Fruit fly (Drosophila melanogaster): ENCODE results near the gene CG34316.

The CG34316 gene

DNA sequence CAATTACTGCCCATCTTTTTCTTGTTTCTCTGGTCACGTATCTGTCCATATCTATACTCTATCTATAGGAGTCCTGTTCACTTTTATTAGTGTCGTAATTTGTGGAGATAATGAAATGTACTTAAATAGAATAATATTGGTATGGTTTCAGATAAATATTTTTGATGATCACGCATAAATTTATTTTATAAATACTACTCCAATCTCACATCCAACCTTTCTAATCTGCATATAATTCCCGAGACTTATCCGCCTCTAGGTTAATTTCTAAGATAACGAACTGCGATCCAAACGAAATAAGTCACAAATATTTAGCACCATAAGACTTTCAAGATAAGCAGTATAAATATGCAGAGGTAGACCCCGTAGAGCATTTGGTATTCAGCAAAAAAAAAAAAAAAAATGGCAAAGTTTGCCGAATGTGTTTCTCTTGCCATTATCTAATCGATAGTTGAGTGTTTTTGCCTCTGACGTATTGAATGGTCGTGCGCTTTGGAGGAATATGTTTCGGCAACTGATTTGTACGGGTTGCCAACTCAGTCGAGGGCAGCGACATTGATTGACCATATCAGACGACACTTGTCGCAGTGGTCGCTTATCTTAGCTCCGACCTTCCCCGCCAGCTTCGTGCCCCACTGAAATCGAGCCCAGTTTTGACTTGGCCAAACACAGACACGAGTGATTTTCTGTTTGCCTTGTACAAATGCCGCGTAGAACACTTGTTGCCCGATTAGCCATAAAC is 32.2 kb upstream of the CG34316 start (continued):
- peak; percentile 72 for TF ChIP-seq exex (tag; optimal IDR thresholded peaks at IDR 0.05)
- peak; percentile 65 for TF ChIP-seq CG34376 (GFP tag; optimal IDR thresholded peaks at IDR 0.05)
- no peak for TF ChIP-seq CG17186 (GFP tag; optimal IDR thresholded peaks at IDR 0.05)

DNA sequence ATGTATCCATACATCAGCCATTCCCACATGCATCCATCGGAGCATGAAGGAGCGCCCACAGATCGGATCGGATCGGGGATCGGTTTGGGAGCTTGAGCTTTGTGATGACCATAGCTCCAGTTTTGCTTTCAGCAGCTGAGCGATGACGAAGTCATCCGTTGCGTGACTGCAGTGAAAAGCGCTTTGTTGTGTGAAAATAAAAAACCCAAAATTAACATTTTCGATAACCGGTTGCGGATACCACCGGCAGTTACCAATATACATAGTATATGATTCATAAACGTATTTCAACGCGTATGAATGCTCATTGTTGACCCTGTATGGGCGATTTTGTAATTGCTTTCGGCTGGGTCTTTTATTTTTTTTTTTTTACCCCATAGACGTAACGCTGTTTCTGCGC is 25.2 kb upstream of the CG34316 start:
- TF ChIP-seq chinmo (GFP tag; IDR thresholded peaks at IDR 0.05; ENCODE audit: partially characterized antibody) (0 out of 4 replicates have a peak, but pooled peaks have one; percentile 35), Tbp (GFP tag; optimal IDR thresholded peaks at IDR 0.05) (no peak), Lpt (GFP tag; optimal IDR thresholded peaks at IDR 0.05) (no peak), CG5245 (GFP tag; optimal IDR thresholded peaks at IDR 0.05) (no peak), zen (tag; optimal IDR thresholded peaks at IDR 0.05) (no peak), odd (GFP tag; optimal IDR thresholded peaks at IDR 0.05) (no peak), vvl (GFP tag; IDR thresholded peaks at IDR 0.05) (peak; percentile 61; the same call in 1 of the 2 replicates), CG2199 (GFP tag; IDR thresholded peaks at IDR 0.05) (0 out of 3 replicates have a peak, but pooled peaks have one; percentile 35), Oaz (GFP tag; IDR thresholded peaks at IDR 0.05) (no peak), Hr78 (GFP tag; optimal IDR thresholded peaks at IDR 0.05) (no peak), nau (GFP tag; optimal IDR thresholded peaks at IDR 0.05) (no peak), Side (GFP tag; optimal IDR thresholded peaks at IDR 0.05) (no peak), CG14441 (GFP tag; IDR thresholded peaks at IDR 0.05) (no peak), Optix (GFP tag; IDR thresholded peaks at IDR 0.05) (no peak), HmgD (GFP tag; optimal IDR thresholded peaks at IDR 0.05) (no peak), HmgZ (tag; optimal IDR thresholded peaks at IDR 0.05) (no peak), HLHmδ (GFP tag; optimal IDR thresholded peaks at IDR 0.05) (no peak), ci (GFP tag; IDR thresholded peaks at IDR 0.05) (no peak), Dip3 (GFP tag; optimal IDR thresholded peaks at IDR 0.05) (no peak), chm (GFP tag; IDR thresholded peaks at IDR 0.05) (no peak), gcm2 (GFP tag; optimal IDR thresholded peaks at IDR 0.05) (no peak), CG13894 (tag; optimal IDR thresholded peaks at IDR 0.05) (peak; percentile 20), phol (tag; optimal IDR thresholded peaks at IDR 0.05) (no peak), Ssrp (tag; optimal IDR thresholded peaks at IDR 0.05) (no peak), CG33557 (GFP tag; optimal IDR thresholded peaks at IDR 0.05) (no peak), lab (GFP tag; optimal IDR thresholded peaks at IDR 0.05) (no peak), Rfx (GFP tag; IDR thresholded peaks at IDR 0.05) (no peak), CG3995 (GFP tag; optimal IDR thresholded peaks at IDR 0.05) (no peak), usp (GFP tag; optimal IDR thresholded peaks at IDR 0.05) (no peak), Xbp1 (GFP tag; optimal IDR thresholded peaks at IDR 0.05) (no peak), ash1 (GFP tag; optimal IDR thresholded peaks at IDR 0.05) (no peak), CG7963 (GFP tag; IDR thresholded peaks at IDR 0.05; ENCODE audit: partially characterized antibody) (0 out of 3 replicates have a peak, but pooled peaks have one; percentile 19), wor (GFP tag; IDR thresholded peaks at IDR 0.05) (no peak), Spps (tag; optimal IDR thresholded peaks at IDR 0.05) (no peak), CG6683 (GFP tag; optimal IDR thresholded peaks at IDR 0.05) (no peak), tio (GFP tag; optimal IDR thresholded peaks at IDR 0.05) (no peak), CG18476 (GFP tag; optimal IDR thresholded peaks at IDR 0.05) (no peak), Oli (tag; optimal IDR thresholded peaks at IDR 0.05) (no peak), Pdp1 (GFP tag; optimal IDR thresholded peaks at IDR 0.05) (peak in 1 of 2 experiments; percentile 48), Nf-YC (tag; optimal IDR thresholded peaks at IDR 0.05) (no peak), sens (GFP tag) (peak; percentile 40), Jarid2 (GFP tag; optimal IDR thresholded peaks at IDR 0.05) (no peak), CG18262 (tag; optimal IDR thresholded peaks at IDR 0.05) (no peak), CG12299 (tag; optimal IDR thresholded peaks at IDR 0.05) (no peak), CG42726 (GFP tag; IDR thresholded peaks at IDR 0.05; ENCODE audit: partially characterized antibody) (no peak)

Measured in whole organism, embryonic.